Worm (Caenorhabditis elegans): ENCODE results near the gene kqt-3.
A peak's percentile ranks its signal among the peaks of the same experiment; 100 is the strongest.

Gene kqt-3

ce11 chrII:13736089-13736488 lies 40.0 kb downstream of the kqt-3 start, which contains the start of gene R06B9.5:
TSS of gene R06B9.5 (plus strand) at chrII:13736320.
- TF ChIP-seq gmeb-2 (tag; optimal IDR thresholded peaks at IDR 0.05) (no peak), hlh-13 (GFP tag; optimal IDR thresholded peaks at IDR 0.05) (no peak), C38D4.7 (GFP tag; optimal IDR thresholded peaks at IDR 0.05) (no peak), madf-2 (tag; optimal IDR thresholded peaks at IDR 0.05) (peak; percentile 40)

ce11 chrII:13736906-13737305 lies 40.8 kb downstream of the kqt-3 start:
- TF ChIP-seq nhr-232 (tag; optimal IDR thresholded peaks at IDR 0.05) = no peak
- no peak for TF ChIP-seq ceh-9 (tag; optimal IDR thresholded peaks at IDR 0.05)
- TF ChIP-seq elt-2 (tag; optimal IDR thresholded peaks at IDR 0.05) = peak; percentile 2
- TF ChIP-seq unc-55 (GFP tag; optimal IDR thresholded peaks at IDR 0.05) = peak; percentile 25
- no peak for TF ChIP-seq ceh-19 (GFP tag; optimal IDR thresholded peaks at IDR 0.05)
- no peak for TF ChIP-seq C08G9.2 (tag; optimal IDR thresholded peaks at IDR 0.05)
- TF ChIP-seq ceh-6 (GFP tag; optimal IDR thresholded peaks at IDR 0.05) = no peak

- no peak for TF ChIP-seq syd-9 (tag; optimal IDR thresholded peaks at IDR 0.05)
- TF ChIP-seq ceh-22 (tag; optimal IDR thresholded peaks at IDR 0.05) = no peak
- TF ChIP-seq rnt-1 (tag; optimal IDR thresholded peaks at IDR 0.05) = peak; percentile 71
- no peak for TF ChIP-seq lim-6 (tag; optimal IDR thresholded peaks at IDR 0.05)
- no peak for TF ChIP-seq fax-1 (tag; optimal IDR thresholded peaks at IDR 0.05)
- peak; percentile 3 for TF ChIP-seq ceh-31 (tag; optimal IDR thresholded peaks at IDR 0.05)
- TF ChIP-seq fkh-10 (GFP tag; optimal IDR thresholded peaks at IDR 0.05) = no peak
- TF ChIP-seq hlh-30 (tag; optimal IDR thresholded peaks at IDR 0.05; ENCODE audit: insufficient read depth) = peak; percentile 74
- peak; percentile 25 for TF ChIP-seq elt-2 (tag; optimal IDR thresholded peaks at IDR 0.05)
- TF ChIP-seq F13H6.1 (tag; optimal IDR thresholded peaks at IDR 0.05) = no peak
- no peak for TF ChIP-seq pqm-1 (tag; optimal IDR thresholded peaks at IDR 0.05)
- TF ChIP-seq ceh-45 (GFP tag; IDR thresholded peaks at IDR 0.05) = no peak
- TF ChIP-seq K09A11.1 (tag; optimal IDR thresholded peaks at IDR 0.05; ENCODE audit: insufficient read depth) = no peak
- TF ChIP-seq sox-2 (GFP tag; IDR thresholded peaks at IDR 0.05) = no peak
- TF ChIP-seq ceh-18 (tag; optimal IDR thresholded peaks at IDR 0.05) = no peak
- no peak for TF ChIP-seq ttx-3 (tag; optimal IDR thresholded peaks at IDR 0.05)
- no peak for TF ChIP-seq ama-1 (optimal IDR thresholded peaks at IDR 0.05)
- no peak for TF ChIP-seq mec-3 (tag; optimal IDR thresholded peaks at IDR 0.05; ENCODE audit: borderline replicate concordance)
- no peak for TF ChIP-seq madf-2 (tag; optimal IDR thresholded peaks at IDR 0.05)
- TF ChIP-seq pha-4 (tag; optimal IDR thresholded peaks at IDR 0.05) = no peak
- no peak for TF ChIP-seq C38D4.7 (GFP tag; optimal IDR thresholded peaks at IDR 0.05)
These were observed 41.9 kb downstream of the kqt-3 start for ce11 chrII:13737751-13738525.

- TF ChIP-seq pros-1 (tag; optimal IDR thresholded peaks at IDR 0.05) (no peak), ceh-19 (GFP tag; optimal IDR thresholded peaks at IDR 0.05) (no peak), hlh-13 (GFP tag; optimal IDR thresholded peaks at IDR 0.05) (no peak), nfya-1 (tag; optimal IDR thresholded peaks at IDR 0.05) (peak; percentile 29), pax-1 (tag; optimal IDR thresholded peaks at IDR 0.05) (peak; percentile 79)
These were observed 43.3 kb downstream of the kqt-3 start for ce11 chrII:13739423-13739822.

ce11 chrII:13741449-13741848 lies 45.4 kb downstream of the kqt-3 start, which contains the start of gene mig-14:
TSS of gene mig-14 (plus strand) at chrII:13741738.
- TF ChIP-seq ahr-1 (tag; optimal IDR thresholded peaks at IDR 0.05) = no peak
- TF ChIP-seq fax-1 (tag; optimal IDR thresholded peaks at IDR 0.05) = no peak
- no peak for TF ChIP-seq T23F11.4 (GFP tag; optimal IDR thresholded peaks at IDR 0.05)
- TF ChIP-seq F13H6.1 (tag; optimal IDR thresholded peaks at IDR 0.05) = no peak
- no peak for TF ChIP-seq ceh-48 (tag; optimal IDR thresholded peaks at IDR 0.05)
- peak; percentile 99 for TF ChIP-seq nfya-1 (tag; optimal IDR thresholded peaks at IDR 0.05)

Measured in whole organism, late embryonic.